Fruit fly (Drosophila melanogaster): ENCODE measurements around the gene IntS11.

Gene IntS11

DNA sequence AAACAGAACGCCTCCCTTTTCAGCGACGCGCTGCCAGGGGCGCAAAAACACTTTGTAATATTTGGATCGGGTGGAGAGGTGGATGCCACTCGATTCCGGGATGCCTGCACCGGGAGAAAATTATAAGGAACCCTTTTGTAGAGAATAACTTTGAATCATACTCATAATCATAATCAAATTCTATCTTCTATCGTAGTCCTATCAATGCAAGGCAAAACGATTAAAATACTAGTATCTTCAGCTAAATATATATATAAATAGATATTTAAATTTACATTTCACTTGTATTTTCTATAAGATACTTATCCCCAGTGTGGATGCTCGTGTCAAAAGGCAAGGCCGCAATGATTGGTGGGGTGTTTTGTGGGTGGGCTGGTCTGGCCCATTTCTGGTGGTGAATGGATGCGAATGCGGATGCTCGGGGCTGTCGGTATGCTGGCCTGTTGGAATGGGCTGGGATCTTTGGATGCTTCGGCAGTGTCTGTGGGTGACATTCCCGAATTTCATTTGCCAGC is 39.3 kb upstream of the IntS11 start:
- TF ChIP-seq Ets98B (GFP tag; IDR thresholded peaks at IDR 0.05): no peak
- no peak for TF ChIP-seq CG12605 (GFP tag; IDR thresholded peaks at IDR 0.05)
- no peak for TF ChIP-seq CG10348 (GFP tag; IDR thresholded peaks at IDR 0.05)
- no peak for TF ChIP-seq CG4496 (GFP tag; IDR thresholded peaks at IDR 0.05)
- TF ChIP-seq CG8301 (tag; optimal IDR thresholded peaks at IDR 0.05): no peak
- TF ChIP-seq gl (tag; optimal IDR thresholded peaks at IDR 0.05): no peak
- TF ChIP-seq CG32121 (GFP tag; IDR thresholded peaks at IDR 0.05): no peak
- no peak for TF ChIP-seq EcR (GFP tag; optimal IDR thresholded peaks at IDR 0.05)
- TF ChIP-seq Snoo (tag; optimal IDR thresholded peaks at IDR 0.05): no peak
- no peak for TF ChIP-seq CG14655 (GFP tag; optimal IDR thresholded peaks at IDR 0.05)
- TF ChIP-seq CG34367 (tag; optimal IDR thresholded peaks at IDR 0.05): no peak
- TF ChIP-seq CG13204 (GFP tag; optimal IDR thresholded peaks at IDR 0.05): no peak
- TF ChIP-seq CG17806 (tag; optimal IDR thresholded peaks at IDR 0.05): no peak
- TF ChIP-seq rn (GFP tag; IDR thresholded peaks at IDR 0.05): no peak
- TF ChIP-seq Pif1B (GFP tag; optimal IDR thresholded peaks at IDR 0.05): no peak
- no peak for TF ChIP-seq CG8159 (tag; optimal IDR thresholded peaks at IDR 0.05)
- no peak for TF ChIP-seq fd96Ca (GFP tag; IDR thresholded peaks at IDR 0.05)
- TF ChIP-seq Pif1A (GFP tag; optimal IDR thresholded peaks at IDR 0.05): no peak

DNA sequence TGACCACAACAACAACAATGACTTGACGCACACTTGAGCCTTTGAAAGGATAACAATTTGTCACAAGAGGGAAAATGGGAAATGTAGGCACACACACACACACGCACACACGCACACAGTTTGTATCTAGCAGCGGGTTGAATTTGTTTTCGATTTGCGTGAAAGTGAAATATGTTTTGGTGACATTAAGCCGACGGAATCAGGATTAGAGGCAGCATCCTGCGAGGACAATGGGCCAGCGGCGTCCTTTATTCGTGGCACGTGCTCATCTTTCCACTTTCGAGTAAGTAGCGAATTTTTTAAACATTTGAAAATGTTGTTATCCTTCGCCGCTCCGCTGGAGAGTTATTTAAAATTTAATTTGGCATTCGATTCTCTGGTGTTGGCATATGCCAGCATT is 37.9 kb upstream of the IntS11 start:
- TF ChIP-seq Pif1B (GFP tag; optimal IDR thresholded peaks at IDR 0.05): no peak
- TF ChIP-seq EcR (GFP tag; optimal IDR thresholded peaks at IDR 0.05): no peak
- TF ChIP-seq CG4496 (GFP tag; IDR thresholded peaks at IDR 0.05): no peak
- no peak for TF ChIP-seq Ets98B (GFP tag; IDR thresholded peaks at IDR 0.05)
- no peak for TF ChIP-seq CG17806 (tag; optimal IDR thresholded peaks at IDR 0.05)
- no peak for TF ChIP-seq CG13204 (GFP tag; optimal IDR thresholded peaks at IDR 0.05)
- TF ChIP-seq CG9948 (tag; optimal IDR thresholded peaks at IDR 0.05): no peak
- TF ChIP-seq D1 (tag; optimal IDR thresholded peaks at IDR 0.05): no peak
- no peak for TF ChIP-seq CG32121 (GFP tag; IDR thresholded peaks at IDR 0.05)
- no peak for TF ChIP-seq CG10348 (GFP tag; IDR thresholded peaks at IDR 0.05)
- no peak for TF ChIP-seq CG8301 (tag; optimal IDR thresholded peaks at IDR 0.05)
- TF ChIP-seq CG14655 (GFP tag; optimal IDR thresholded peaks at IDR 0.05): no peak
- TF ChIP-seq CG34367 (tag; optimal IDR thresholded peaks at IDR 0.05): no peak

DNA sequence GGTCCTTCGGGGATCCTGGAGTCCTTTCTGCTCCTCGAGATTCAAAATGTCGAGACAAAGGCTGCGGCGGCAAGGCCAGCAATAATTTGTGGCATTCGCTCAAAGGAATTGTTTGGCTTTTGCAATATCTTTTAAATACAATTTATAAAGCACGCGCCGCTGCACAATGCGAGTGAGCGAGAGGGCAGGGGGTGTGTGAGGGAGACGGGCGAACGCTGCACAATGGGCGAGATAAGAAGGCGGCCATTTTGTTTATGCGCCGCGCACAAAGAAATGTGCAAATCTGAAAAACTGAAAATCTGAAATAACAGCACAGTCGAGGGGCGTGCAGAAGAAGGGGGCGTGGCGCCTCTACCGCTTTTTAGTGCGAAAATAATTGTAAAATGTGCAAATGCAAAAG is 36.8 kb upstream of the IntS11 start:
- no peak for TF ChIP-seq CG32121 (GFP tag; IDR thresholded peaks at IDR 0.05)
- TF ChIP-seq CG9948 (tag; optimal IDR thresholded peaks at IDR 0.05): no peak
- no peak for TF ChIP-seq Pif1A (GFP tag; optimal IDR thresholded peaks at IDR 0.05)
- TF ChIP-seq fd96Ca (GFP tag; IDR thresholded peaks at IDR 0.05): no peak
- no peak for TF ChIP-seq CG17806 (tag; optimal IDR thresholded peaks at IDR 0.05)
- TF ChIP-seq CG34367 (tag; optimal IDR thresholded peaks at IDR 0.05): no peak

DNA sequence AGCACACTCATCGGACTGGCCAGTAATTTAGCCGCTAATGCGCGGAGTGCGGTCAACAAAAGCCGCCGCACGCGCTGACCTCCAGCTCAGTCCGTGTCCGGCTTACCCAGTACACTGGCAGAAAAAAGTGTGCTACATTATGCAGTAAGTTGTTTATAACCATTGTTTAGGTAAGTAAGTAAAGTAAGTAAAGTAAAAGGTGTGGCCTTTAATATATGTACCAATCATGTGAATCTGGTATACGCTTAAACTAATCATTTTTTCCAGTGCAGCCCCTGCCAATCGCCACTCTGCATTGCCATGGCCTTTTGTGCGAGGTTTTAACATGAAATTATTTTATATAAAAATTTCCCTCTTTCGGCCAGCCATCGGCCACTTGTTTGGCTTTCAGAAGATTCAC is 33.7 kb upstream of the IntS11 start:
- no peak for TF ChIP-seq CG34367 (tag; optimal IDR thresholded peaks at IDR 0.05)

DNA sequence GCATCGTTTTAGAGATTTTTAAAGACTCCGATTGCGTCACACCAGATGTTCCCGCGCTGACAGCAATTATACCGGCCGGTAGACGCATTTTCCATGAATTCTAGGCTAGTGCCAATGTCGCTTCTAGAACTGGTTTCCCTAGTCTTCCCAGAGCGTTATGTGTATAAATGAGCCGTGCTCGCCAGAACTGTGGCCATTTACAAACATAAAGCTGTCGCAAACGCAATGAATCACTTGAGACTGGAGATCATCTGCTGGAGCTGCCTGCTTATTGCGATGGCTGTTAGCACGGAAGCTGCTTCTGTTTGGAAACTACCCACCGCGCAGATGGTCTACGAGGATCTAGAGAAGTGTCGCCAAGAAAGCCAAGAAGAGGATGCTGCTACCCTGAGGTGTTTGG is 30.8 kb upstream of the IntS11 start, which contains the start of gene Obp99d:
Gene Obp99d (plus strand): TSS at position 192 of the 400 bp plus-strand sequence.
- TF ChIP-seq CG34367 (tag; optimal IDR thresholded peaks at IDR 0.05): no peak
- no peak for TF ChIP-seq gl (tag; optimal IDR thresholded peaks at IDR 0.05)
- TF ChIP-seq CG15710 (tag; optimal IDR thresholded peaks at IDR 0.05): no peak
- no peak for TF ChIP-seq CG13204 (GFP tag; optimal IDR thresholded peaks at IDR 0.05)
- no peak for TF ChIP-seq CG8159 (tag; optimal IDR thresholded peaks at IDR 0.05)
- no peak for TF ChIP-seq EcR (GFP tag; optimal IDR thresholded peaks at IDR 0.05)
- TF ChIP-seq CG17806 (tag; optimal IDR thresholded peaks at IDR 0.05): no peak
- TF ChIP-seq CG10348 (GFP tag; IDR thresholded peaks at IDR 0.05): no peak
- TF ChIP-seq CG32121 (GFP tag; IDR thresholded peaks at IDR 0.05): no peak
- TF ChIP-seq D1 (tag; optimal IDR thresholded peaks at IDR 0.05): no peak
- TF ChIP-seq CG9948 (tag; optimal IDR thresholded peaks at IDR 0.05): no peak
- TF ChIP-seq CG14655 (GFP tag; optimal IDR thresholded peaks at IDR 0.05): no peak

DNA sequence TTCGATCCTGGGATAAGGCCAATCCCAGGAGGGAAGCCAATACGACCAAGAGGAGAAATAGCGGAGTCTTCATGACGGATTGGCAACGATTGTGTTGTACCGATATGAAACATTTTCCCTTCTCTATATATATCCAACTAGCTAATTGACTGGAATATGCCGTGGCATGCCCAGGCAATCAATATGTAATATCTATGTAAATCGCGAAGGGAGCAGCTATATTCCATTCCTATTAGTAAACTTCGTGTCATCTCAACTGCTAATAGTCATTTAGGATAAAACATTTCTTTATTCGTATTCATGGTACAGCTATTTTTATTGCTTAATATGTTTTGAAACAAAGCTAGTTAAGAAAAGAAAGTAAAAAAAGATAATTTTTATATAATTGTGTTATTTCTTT is 29.9 kb upstream of the IntS11 start, which contains the start of gene Dup99B:
Gene Dup99B (minus strand): TSS at position 101 of the 400 bp plus-strand sequence.
- no peak for TF ChIP-seq rn (GFP tag; IDR thresholded peaks at IDR 0.05)

DNA sequence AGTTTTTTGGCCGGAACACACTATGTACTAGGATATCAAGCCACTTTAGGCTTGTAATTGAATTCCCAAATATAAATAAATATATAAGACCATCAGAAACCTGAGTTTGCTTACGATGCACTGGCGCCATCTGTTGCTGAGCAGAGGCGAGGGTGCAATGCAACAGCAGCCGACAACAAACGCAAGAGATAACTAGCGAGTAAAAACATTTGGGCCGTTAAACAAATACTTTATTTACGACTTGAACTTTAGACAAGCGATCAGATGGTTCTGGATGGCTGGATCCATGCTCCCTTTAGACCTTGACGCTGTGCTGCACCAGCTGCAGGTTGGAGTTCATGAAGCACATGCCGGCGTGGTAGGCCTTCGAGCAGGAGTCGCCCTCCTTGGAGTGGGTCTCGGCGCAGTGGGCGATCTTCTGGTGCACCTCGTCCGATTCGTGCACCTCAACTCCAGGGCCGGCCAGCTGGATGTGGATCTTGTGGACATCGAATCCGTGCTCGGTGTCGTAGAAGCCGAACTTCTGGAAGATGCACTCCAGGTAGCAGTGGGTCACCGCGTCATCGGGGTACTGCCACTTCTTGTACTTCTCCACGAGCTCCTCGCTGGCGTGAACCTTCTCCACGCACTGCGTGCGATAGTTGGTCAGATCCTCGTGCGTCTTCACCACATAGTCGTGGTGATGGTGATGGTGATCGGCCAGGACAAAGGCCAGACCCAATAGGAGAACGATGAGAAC is 28.9 kb upstream of the IntS11 start:
- TF ChIP-seq CG14655 (GFP tag; optimal IDR thresholded peaks at IDR 0.05) (no peak), CG4496 (GFP tag; IDR thresholded peaks at IDR 0.05) (no peak), D1 (tag; optimal IDR thresholded peaks at IDR 0.05) (no peak), rn (GFP tag; IDR thresholded peaks at IDR 0.05) (no peak), CG8159 (tag; optimal IDR thresholded peaks at IDR 0.05) (no peak), CG8301 (tag; optimal IDR thresholded peaks at IDR 0.05) (no peak), Ets98B (GFP tag; IDR thresholded peaks at IDR 0.05) (no peak), Pif1B (GFP tag; optimal IDR thresholded peaks at IDR 0.05) (no peak), CG13204 (GFP tag; optimal IDR thresholded peaks at IDR 0.05) (no peak), CG17806 (tag; optimal IDR thresholded peaks at IDR 0.05) (no peak), CG32121 (GFP tag; IDR thresholded peaks at IDR 0.05) (no peak), Snoo (tag; optimal IDR thresholded peaks at IDR 0.05) (no peak), EcR (GFP tag; optimal IDR thresholded peaks at IDR 0.05) (no peak)
